Worm (Caenorhabditis elegans) whole organism, L2 larva: ENCODE data around the gene C13A2.6.

Source experiments
- ama-1 ChIP-seq: fragments of 150-350 bp; optimal IDR thresholded peaks from 2 replicates; lab custom pipeline; 2018; ENCODE audit warnings: inconsistent platforms
- crh-2 ChIP-seq: sonication (generic microtip); optimal IDR thresholded peaks from 2 replicates; lab custom pipeline; 2017; ENCODE audit warnings: missing biosample characterization, missing genetic modification characterization
- mab-5 ChIP-seq: fragments of 150-350 bp; optimal IDR thresholded peaks from 2 replicates; lab custom pipeline; 2014; ENCODE audit warnings: missing biosample characterization, missing genetic modification characterization
- nhr-77 ChIP-seq: fragments of 150-350 bp; optimal IDR thresholded peaks from 2 replicates; lab custom pipeline; 2014; ENCODE audit warnings: missing biosample characterization, missing genetic modification characterization
- sem-4 ChIP-seq: fragments of 150-350 bp; optimal IDR thresholded peaks from 2 replicates; lab custom pipeline; 2014; ENCODE audit warnings: missing biosample characterization, missing genetic modification reagents, missing genetic modification characterization
- unc-55 ChIP-seq: fragments of 150-350 bp; sonication (generic microtip); optimal IDR thresholded peaks from 3 replicates; lab custom pipeline; 2014; ENCODE audit warnings: missing biosample characterization, missing genetic modification reagents, missing genetic modification characterization
- zag-1 ChIP-seq: fragments of 150-350 bp; optimal IDR thresholded peaks from 2 replicates; lab custom pipeline; 2014; ENCODE audit warnings: missing biosample characterization, missing genetic modification characterization

ce11 chrV:7307089-7307488, 37.6 kb downstream of the C13A2.6 start, which contains the start of gene F07G11.1:
- no peak for TF ChIP-seq unc-55 (GFP tag; lab: Kevin White, UChicago)
- TF ChIP-seq sem-4 (tag; lab: Kevin White, UChicago): no peak
- no peak for TF ChIP-seq crh-2 (tag; lab: Kevin White, UChicago)
- no peak for TF ChIP-seq nhr-77 (tag; lab: Kevin White, UChicago)
- no peak for TF ChIP-seq ama-1 (lab: Kevin White, UChicago)
- TF ChIP-seq mab-5: no peak
- no peak for TF ChIP-seq zag-1 (tag; lab: Kevin White, UChicago)
